Fruit fly (Drosophila melanogaster) whole organism, pupa: ENCODE measurements around the gene p38c.

Experiments used
- CG10348 ChIP-seq: fragments of 200-800 bp; sonication (Bioruptor generic); IDR thresholded peaks from 2 replicates; pipeline ENCODE4 v1.3.6; 2022; ENCODE audit warnings: missing biosample characterization, missing genetic modification characterization
- CG12605 ChIP-seq: fragments of 200-800 bp; sonication (Bioruptor generic); IDR thresholded peaks from 2 replicates; pipeline ENCODE4 v1.3.6; 2022; ENCODE audit warnings: missing biosample characterization, missing genetic modification characterization
- CG13204 ChIP-seq: fragments of 200-800 bp; sonication (Bioruptor generic); optimal IDR thresholded peaks from 2 replicates; lab custom pipeline; 2018; ENCODE audit warnings: missing biosample characterization, mild to moderate bottlenecking, missing genetic modification characterization, moderate library complexity
- CG14655 ChIP-seq: fragments of 200-800 bp; sonication (Bioruptor generic); optimal IDR thresholded peaks from 3 replicates; lab custom pipeline; 2017; ENCODE audit warnings: mild to moderate bottlenecking, missing biosample characterization, missing genetic modification reagents, missing genetic modification characterization
- CG15710 ChIP-seq: fragments of 200-800 bp; sonication (Bioruptor generic); optimal IDR thresholded peaks from 2 replicates; lab custom pipeline; 2018; ENCODE audit warnings: missing biosample characterization, mild to moderate bottlenecking, missing genetic modification characterization, moderate library complexity
- CG17806 ChIP-seq: fragments of 200-800 bp; sonication (Bioruptor generic); optimal IDR thresholded peaks from 2 replicates; lab custom pipeline; 2018; ENCODE audit warnings: missing biosample characterization, mild to moderate bottlenecking, missing genetic modification characterization, moderate library complexity
- CG32121 ChIP-seq: fragments of 200-800 bp; sonication (Bioruptor generic); IDR thresholded peaks from 2 replicates; pipeline ENCODE4 v1.3.6; 2022; ENCODE audit warnings: missing biosample characterization, missing genetic modification characterization
- CG34367 ChIP-seq: fragments of 200-800 bp; sonication (Bioruptor generic); optimal IDR thresholded peaks from 2 replicates; lab custom pipeline; 2018; ENCODE audit warnings: missing biosample characterization, mild to moderate bottlenecking, missing genetic modification characterization
- CG4496 ChIP-seq: fragments of 200-800 bp; sonication (Bioruptor generic); IDR thresholded peaks from 3 replicates; pipeline ENCODE4 v1.3.6; 2022; ENCODE audit warnings: missing biosample characterization, missing genetic modification characterization
- CG8159 ChIP-seq: fragments of 200-800 bp; sonication (Bioruptor generic); optimal IDR thresholded peaks from 3 replicates; lab custom pipeline; 2018; ENCODE audit warnings: missing biosample characterization, mild to moderate bottlenecking, missing genetic modification characterization, moderate library complexity
- CG8301 ChIP-seq: fragments of 200-800 bp; sonication (Bioruptor generic); optimal IDR thresholded peaks from 2 replicates; lab custom pipeline; 2018; ENCODE audit warnings: missing biosample characterization, mild to moderate bottlenecking, missing genetic modification characterization
- CG9948 ChIP-seq: fragments of 200-800 bp; sonication (Bioruptor generic); optimal IDR thresholded peaks from 2 replicates; lab custom pipeline; 2018; ENCODE audit warnings: missing biosample characterization, mild to moderate bottlenecking, missing genetic modification characterization, moderate library complexity
- D1 ChIP-seq: fragments of 200-800 bp; sonication (Bioruptor generic); optimal IDR thresholded peaks from 2 replicates; lab custom pipeline; 2018; ENCODE audit warnings: missing biosample characterization, mild to moderate bottlenecking, missing genetic modification characterization, moderate library complexity
- EcR ChIP-seq: fragments of 200-800 bp; sonication (Bioruptor generic); optimal IDR thresholded peaks from 3 replicates; lab custom pipeline; 2019; ENCODE audit warnings: missing biosample characterization, missing genetic modification characterization, mild to moderate bottlenecking, moderate library complexity, missing genetic modification reagents
- Ets98B ChIP-seq: fragments of 200-800 bp; sonication (Bioruptor generic); IDR thresholded peaks from 2 replicates; pipeline ENCODE4 v1.3.6; 2022; ENCODE audit warnings: missing biosample characterization, missing genetic modification characterization
- Pif1A ChIP-seq: fragments of 200-800 bp; sonication (Bioruptor generic); optimal IDR thresholded peaks from 3 replicates; lab custom pipeline; 2016; ENCODE audit warnings: missing biosample characterization, missing genetic modification characterization
- Pif1B ChIP-seq: fragments of 200-800 bp; sonication (Bioruptor generic); optimal IDR thresholded peaks from 3 replicates; lab custom pipeline; 2016; ENCODE audit warnings: missing biosample characterization, missing genetic modification characterization
- Snoo ChIP-seq: fragments of 200-800 bp; sonication (Bioruptor generic); optimal IDR thresholded peaks from 3 replicates; lab custom pipeline; 2017; ENCODE audit warnings: missing biosample characterization, mild to moderate bottlenecking, missing genetic modification characterization, inconsistent platforms
- fd96Ca ChIP-seq: fragments of 200-800 bp; sonication (Bioruptor generic); IDR thresholded peaks from 3 replicates; pipeline ENCODE4 v1.3.6; 2022; ENCODE audit warnings: missing biosample characterization, missing genetic modification characterization
- gl ChIP-seq: fragments of 200-800 bp; sonication (Bioruptor generic); optimal IDR thresholded peaks from 2 replicates; lab custom pipeline; 2018; ENCODE audit warnings: missing biosample characterization, mild to moderate bottlenecking, missing genetic modification characterization
- rn ChIP-seq: fragments of 200-800 bp; sonication (Bioruptor generic); IDR thresholded peaks from 2 replicates; pipeline ENCODE4 v1.3.6; 2022; ENCODE audit warnings: missing biosample characterization, missing genetic modification characterization

Gene p38c

DNA sequence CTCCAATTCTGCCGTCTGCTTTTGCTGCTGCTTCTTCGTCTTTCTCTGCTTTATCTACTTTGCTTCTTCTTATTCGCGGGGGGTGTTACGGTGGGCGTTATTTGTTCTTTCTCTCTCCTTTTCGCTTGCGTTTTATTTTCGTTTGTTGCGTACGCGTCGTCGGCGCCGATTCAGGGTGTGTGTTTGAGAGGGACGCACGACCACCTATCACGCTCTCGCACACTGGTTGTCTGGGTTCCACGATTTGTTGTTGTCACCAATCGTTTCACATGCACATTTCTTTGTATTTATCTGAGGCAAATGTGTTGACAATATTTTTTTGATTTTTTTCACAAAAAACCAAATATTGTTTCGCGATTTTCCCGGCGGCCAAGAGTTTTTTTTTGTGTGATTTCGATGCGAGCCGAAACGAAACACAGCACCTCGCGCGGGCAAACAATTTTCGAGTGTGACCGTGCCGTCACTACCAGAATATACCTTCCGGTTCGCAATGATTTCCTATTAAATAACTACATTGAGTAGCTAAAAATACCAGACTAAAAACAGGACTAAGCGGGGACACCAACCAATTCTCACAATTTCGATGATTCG is 44.6 kb downstream of the p38c start, which contains the start of gene Syx1A:
TSS of gene Syx1A (minus strand) at position 452 of the 591 bp plus-strand sequence.
- TF ChIP-seq D1 (peak; percentile 75), CG17806 (tag; lab: Kevin White, UChicago) (no peak), rn (GFP tag; lab: Robert Waterston, UW) (no peak), CG10348 (no peak), EcR (peak; percentile 15), CG12605 (no peak), CG34367 (tag; lab: Kevin White, UChicago) (peak; percentile 10), CG13204 (no peak), CG4496 (GFP tag; lab: Robert Waterston, UW) (no peak), CG9948 (tag; lab: Kevin White, UChicago) (no peak), CG8159 (tag; lab: Kevin White, UChicago) (peak; percentile 12), Snoo (peak; percentile 22), fd96Ca (GFP tag; lab: Robert Waterston, UW) (no peak), CG14655 (GFP tag; lab: Kevin White, UChicago) (no peak), CG32121 (GFP tag; lab: Robert Waterston, UW) (no peak)
- TF ChIP-seq, all 21 proteins: peak for 5

DNA sequence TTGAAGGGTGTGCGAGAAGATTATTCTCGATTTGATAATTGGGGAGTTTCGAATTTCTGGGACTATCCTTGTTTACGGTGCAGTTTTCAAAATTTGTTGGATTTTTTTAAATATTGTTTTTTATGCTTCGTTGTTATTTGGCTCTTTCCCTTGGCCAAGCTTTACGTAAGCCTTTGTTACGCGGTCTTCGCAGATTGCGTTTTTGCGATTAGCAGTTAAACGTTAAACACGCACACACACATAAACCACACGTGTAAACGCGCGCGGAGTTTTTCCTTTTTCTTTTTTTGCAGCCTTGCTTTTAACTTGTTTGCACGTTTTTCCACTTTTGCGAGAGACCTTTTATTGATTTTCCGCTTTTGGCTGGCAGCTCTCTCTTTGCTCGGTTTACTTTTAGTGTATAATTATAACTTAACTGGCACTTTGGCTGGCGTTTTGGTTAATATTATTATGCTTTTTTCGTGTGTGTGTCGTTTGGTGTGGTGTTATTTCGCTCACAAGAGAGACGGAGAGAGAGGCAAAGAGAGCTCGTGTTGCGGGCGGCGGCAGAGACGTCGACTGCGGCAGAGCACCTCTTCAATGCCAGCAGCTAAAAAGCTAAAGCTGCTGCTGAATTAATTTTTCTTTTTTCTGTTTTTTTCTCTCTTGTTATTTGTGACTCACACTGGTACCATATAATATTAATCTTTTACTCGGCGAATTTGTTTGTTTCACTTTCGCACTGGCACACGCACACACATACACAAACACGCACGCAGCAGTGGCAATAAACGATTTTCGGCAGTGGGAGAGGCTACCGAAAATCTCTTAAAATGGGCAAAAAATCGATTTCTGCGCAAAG is 45.3 kb downstream of the p38c start:
- TF ChIP-seq CG8159 (tag; lab: Kevin White, UChicago) (no peak), CG8301 (peak; percentile 3), CG15710 (tag; lab: Kevin White, UChicago) (no peak), CG13204 (no peak)

DNA sequence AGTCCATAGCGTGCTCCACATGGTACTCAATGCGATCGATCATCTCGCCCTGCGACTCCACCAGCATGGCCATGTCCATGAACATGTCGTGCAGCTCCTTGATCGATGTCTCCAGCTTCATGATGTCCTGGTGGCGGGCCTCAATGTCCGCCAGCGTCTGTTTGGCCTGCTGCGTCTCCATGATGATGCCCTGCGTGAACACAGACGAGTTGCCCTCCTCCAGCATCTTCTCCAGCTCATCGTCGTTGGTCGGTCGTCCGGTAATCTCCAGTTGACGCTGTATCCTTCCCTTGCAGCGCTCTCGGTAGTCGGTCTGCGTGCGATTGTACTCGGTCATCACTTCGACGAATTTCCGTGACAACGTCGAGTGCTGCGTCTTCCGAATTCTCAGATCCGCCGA is 46.3 kb downstream of the p38c start:
- TF ChIP-seq CG34367 (tag; lab: Kevin White, UChicago) (no peak), CG4496 (GFP tag; lab: Robert Waterston, UW) (no peak), CG15710 (tag; lab: Kevin White, UChicago) (no peak), Snoo (no peak), CG17806 (tag; lab: Kevin White, UChicago) (no peak), fd96Ca (GFP tag; lab: Robert Waterston, UW) (no peak), CG14655 (GFP tag; lab: Kevin White, UChicago) (no peak), EcR (no peak), CG32121 (GFP tag; lab: Robert Waterston, UW) (no peak)

DNA sequence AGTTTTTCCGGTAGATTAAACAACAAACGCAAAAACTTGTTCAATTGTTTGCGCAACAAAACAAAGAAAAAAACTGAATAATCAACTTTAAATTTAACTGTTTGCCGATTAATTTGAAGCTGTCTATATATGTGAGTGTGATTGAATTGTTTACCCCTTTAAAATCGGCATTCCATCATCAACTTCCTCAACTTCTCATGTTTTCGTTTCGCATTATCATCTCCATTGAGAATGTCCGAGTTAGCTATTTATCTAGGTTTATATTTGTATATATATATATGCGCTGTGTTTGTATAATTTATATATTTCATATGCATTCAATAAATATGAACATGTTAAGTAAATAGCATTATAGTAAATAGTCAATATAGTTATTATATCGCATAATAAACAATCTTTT is 47.6 kb downstream of the p38c start:
- TF ChIP-seq CG15710 (tag; lab: Kevin White, UChicago) = no peak
- TF ChIP-seq CG17806 (tag; lab: Kevin White, UChicago) = no peak
- TF ChIP-seq, all 21 proteins: peak for 0

DNA sequence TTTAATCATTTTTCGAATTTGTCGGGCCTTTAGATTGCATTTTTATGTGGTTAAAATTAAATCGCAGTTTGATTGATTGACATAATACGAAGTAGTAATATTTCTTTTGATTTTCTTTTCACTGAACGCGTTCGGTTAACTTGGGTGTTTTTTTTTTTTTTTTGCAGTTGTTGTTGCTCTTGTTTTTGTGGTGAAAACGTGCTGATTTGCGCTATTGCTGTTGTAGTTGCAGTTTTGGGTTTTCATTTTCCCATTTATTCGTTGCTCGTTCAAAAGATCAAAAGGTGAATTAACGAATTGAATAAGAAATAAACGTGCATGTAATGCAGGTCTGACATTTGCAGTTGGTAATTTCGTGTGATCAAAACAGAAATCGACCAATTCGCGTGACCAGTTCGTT is 48.6 kb downstream of the p38c start:
- no peak for TF ChIP-seq Pif1A (GFP tag; lab: Kevin White, UChicago)
- no peak for TF ChIP-seq Snoo
- no peak for TF ChIP-seq CG34367 (tag; lab: Kevin White, UChicago)
- no peak for TF ChIP-seq CG15710 (tag; lab: Kevin White, UChicago)
- no peak for TF ChIP-seq D1
- no peak for TF ChIP-seq CG32121 (GFP tag; lab: Robert Waterston, UW)
- no peak for TF ChIP-seq CG4496 (GFP tag; lab: Robert Waterston, UW)
- TF ChIP-seq CG10348 = no peak
- no peak for TF ChIP-seq Ets98B (GFP tag; lab: Robert Waterston, UW)
- TF ChIP-seq CG9948 (tag; lab: Kevin White, UChicago) = no peak
- TF ChIP-seq CG13204 = no peak
- TF ChIP-seq CG8301 = no peak
- TF ChIP-seq CG14655 (GFP tag; lab: Kevin White, UChicago) = no peak
- TF ChIP-seq Pif1B (GFP tag; lab: Kevin White, UChicago) = no peak
- TF ChIP-seq CG8159 (tag; lab: Kevin White, UChicago) = no peak
- TF ChIP-seq CG17806 (tag; lab: Kevin White, UChicago) = no peak
- no peak for TF ChIP-seq gl (tag; lab: Kevin White, UChicago)
- TF ChIP-seq, all 21 proteins: peak for 0

DNA sequence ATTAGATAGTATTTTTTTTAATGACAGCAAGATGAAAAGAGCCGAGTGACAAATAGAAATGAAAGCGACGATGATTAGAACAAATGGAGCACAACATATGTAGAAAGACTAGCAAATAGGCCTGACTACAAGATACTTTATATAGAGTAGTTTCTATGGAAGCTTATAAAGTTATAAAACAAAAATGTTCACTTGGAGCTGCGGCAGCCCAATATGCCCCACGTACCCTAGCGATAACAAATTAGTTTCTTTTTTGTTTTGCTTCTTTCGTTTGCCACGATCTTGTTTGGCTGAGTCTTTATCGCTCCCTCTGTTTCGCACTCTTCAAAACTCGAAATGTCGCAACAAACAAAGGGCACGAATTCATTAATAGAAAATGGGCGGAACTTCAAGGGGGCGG is 49.3 kb downstream of the p38c start:
- TF ChIP-seq Snoo (no peak), D1 (no peak), CG9948 (tag; lab: Kevin White, UChicago) (no peak), EcR (no peak), Pif1B (GFP tag; lab: Kevin White, UChicago) (no peak), CG12605 (no peak), CG34367 (tag; lab: Kevin White, UChicago) (no peak), CG14655 (GFP tag; lab: Kevin White, UChicago) (no peak)
